Fruit fly (Drosophila melanogaster): Measurements from ENCODE around the gene CG10357.

Gene CG10357

DNA sequence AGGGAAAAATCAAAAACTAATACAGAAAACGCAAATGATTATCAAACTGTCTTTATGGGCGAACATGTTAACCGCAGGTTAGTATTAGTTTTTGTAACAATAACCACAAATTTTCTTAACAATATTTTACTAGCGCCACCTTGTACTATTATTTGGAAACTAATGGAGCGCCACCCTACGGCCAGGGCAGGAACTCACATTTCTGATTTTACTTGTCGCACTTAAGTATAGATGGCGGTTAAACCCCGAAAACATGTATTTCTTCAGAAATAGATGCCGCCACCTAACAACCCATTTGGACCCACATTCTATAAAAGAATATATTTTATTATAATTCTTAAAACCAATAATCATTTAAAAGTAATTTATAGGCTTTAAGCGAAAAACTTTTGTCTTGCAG, 1.2 kb downstream of the CG10357 start (continued):
- TF ChIP-seq Jarid2 (GFP tag; optimal IDR thresholded peaks at IDR 0.05) (peak; percentile 54), lola (GFP tag; optimal IDR thresholded peaks at IDR 0.05) (peak in 1 of 3 experiments; percentile 51), CG31388 (GFP tag; optimal IDR thresholded peaks at IDR 0.05) (peak; percentile 72), CG1832 (GFP tag; optimal IDR thresholded peaks at IDR 0.05) (no peak), ci (GFP tag; IDR thresholded peaks at IDR 0.05) (peak; percentile 92), pan (optimal IDR thresholded peaks at IDR 0.05) (no peak), pan (GFP tag; optimal IDR thresholded peaks at IDR 0.05 in 1 of 2, IDR thresholded peaks at IDR 0.05 in 1 of 2) (peak in 1 of 2 experiments; percentile 80), CG5180 (GFP tag; optimal IDR thresholded peaks at IDR 0.05) (no peak), btn (GFP tag; optimal IDR thresholded peaks at IDR 0.05) (peak; percentile 10), vnd (GFP tag; IDR thresholded peaks at IDR 0.05; ENCODE audit: partially characterized antibody) (no peak), Ssrp (tag; optimal IDR thresholded peaks at IDR 0.05) (peak; percentile 68), jigr1 (GFP tag; IDR thresholded peaks at IDR 0.05) (no peak; the same call in 2 of the 3 replicates), CG15269 (tag; optimal IDR thresholded peaks at IDR 0.05) (peak; percentile 74), CG4424 (GFP tag; optimal IDR thresholded peaks at IDR 0.05) (peak; percentile 82), crp (GFP tag; optimal IDR thresholded peaks at IDR 0.05) (no peak), Atf6 (GFP tag; IDR thresholded peaks at IDR 0.05) (no peak), otp (GFP tag; IDR thresholded peaks at IDR 0.05) (peak; percentile 78), hbn (GFP tag; IDR thresholded peaks at IDR 0.05; ENCODE audit: partially characterized antibody) (no peak), CG1529 (GFP tag; optimal IDR thresholded peaks at IDR 0.05) (no peak), CG10654 (GFP tag; optimal IDR thresholded peaks at IDR 0.05) (peak; percentile 72), chinmo (GFP tag; IDR thresholded peaks at IDR 0.05; ENCODE audit: partially characterized antibody) (no peak), sim (GFP tag; IDR thresholded peaks at IDR 0.05) (no peak), sens-2 (GFP tag; IDR thresholded peaks at IDR 0.05) (no peak), CG3995 (GFP tag; optimal IDR thresholded peaks at IDR 0.05) (no peak), zfh1 (GFP tag; IDR thresholded peaks at IDR 0.05) (peak; percentile 89), scrt (GFP tag; optimal IDR thresholded peaks at IDR 0.05) (peak; percentile 7), slp2 (GFP tag; optimal IDR thresholded peaks at IDR 0.05) (peak; percentile 76), B-H1 (GFP tag; IDR thresholded peaks at IDR 0.05) (no peak; the same call in 2 of the 3 replicates), jumu (GFP tag; optimal IDR thresholded peaks at IDR 0.05) (peak; percentile 67), CG18764 (GFP tag; optimal IDR thresholded peaks at IDR 0.05) (peak; percentile 74), gsb (GFP tag; IDR thresholded peaks at IDR 0.05) (peak; percentile 67), CG2875 (GFP tag; optimal IDR thresholded peaks at IDR 0.05) (peak; percentile 60), CG10431 (GFP tag; optimal IDR thresholded peaks at IDR 0.05) (peak; percentile 18), dm (GFP tag; optimal IDR thresholded peaks at IDR 0.05) (peak; percentile 22), CG10565 (GFP tag; optimal IDR thresholded peaks at IDR 0.05) (no peak), CG1792 (GFP tag; optimal IDR thresholded peaks at IDR 0.05) (peak; percentile 53), tio (GFP tag; optimal IDR thresholded peaks at IDR 0.05) (peak; percentile 58), CG8089 (GFP tag; optimal IDR thresholded peaks at IDR 0.05) (peak; percentile 74), her (GFP tag; optimal IDR thresholded peaks at IDR 0.05) (peak; percentile 49), en (GFP tag; optimal IDR thresholded peaks at IDR 0.05) (peak; percentile 47), CG30403 (GFP tag; optimal IDR thresholded peaks at IDR 0.05) (peak; percentile 91), ewg (GFP tag; optimal IDR thresholded peaks at IDR 0.05) (peak; percentile 48), shn (GFP tag; optimal IDR thresholded peaks at IDR 0.05) (peak; percentile 61), ken (GFP tag; IDR thresholded peaks at IDR 0.05) (peak; percentile 84), CG10209 (GFP tag; optimal IDR thresholded peaks at IDR 0.05) (peak; percentile 70), luna (GFP tag; optimal IDR thresholded peaks at IDR 0.05) (no peak), CG7963 (GFP tag; IDR thresholded peaks at IDR 0.05; ENCODE audit: partially characterized antibody) (no peak), CG13424 (tag; optimal IDR thresholded peaks at IDR 0.05) (peak; percentile 69), tll (GFP tag; optimal IDR thresholded peaks at IDR 0.05) (no peak), Bdp1 (GFP tag; optimal IDR thresholded peaks at IDR 0.05) (peak; percentile 38)

Measured in whole organism, embryonic.